Fruit fly (Drosophila melanogaster) whole organism: ENCODE results near the gene CG43163.

ENCODE experiments used
- CG8478 ChIP-seq: fragments of >200 bp; optimal IDR thresholded peaks from 2 replicates; lab custom pipeline; 2018; ENCODE audit warnings: inconsistent platforms
- Dll ChIP-seq: fragments of >200 bp; optimal IDR thresholded peaks from 2 replicates; lab custom pipeline; 2017
- EcR ChIP-seq, 2 experiments: fragments of >200 bp; optimal IDR thresholded peaks; 2 replicates each; lab custom pipeline; 2017; ENCODE audit warnings: missing biosample characterization in 2 of 2, missing genetic modification characterization in 2 of 2, missing genetic modification reagents in 2 of 2
- pan ChIP-seq: fragments of >200 bp; optimal IDR thresholded peaks from 2 replicates; lab custom pipeline; 2017
- psq ChIP-seq: fragments of >200 bp; optimal IDR thresholded peaks from 2 replicates; lab custom pipeline; 2017
- usp ChIP-seq: fragments of >200 bp; optimal IDR thresholded peaks from 2 replicates; lab custom pipeline; 2017; ENCODE audit warnings: missing biosample characterization, missing genetic modification characterization, mixed read lengths

dm6 chr3L:8440771-8441549 lies 66.0 kb downstream of the CG43163 start:
- TF ChIP-seq EcR (GFP tag; optimal IDR thresholded peaks at IDR 0.05; lab: Kevin White, UChicago) (no peak), psq (lab: Kevin White, UChicago) (no peak), Dll (lab: Kevin White, UChicago) (no peak), usp (GFP tag; lab: Kevin White, UChicago) (no peak), pan (lab: Kevin White, UChicago) (no peak), CG8478 (lab: Kevin White, UChicago) (no peak)
